Worm (Caenorhabditis elegans) whole organism, L1 larva: ENCODE data around the gene mct-6.

ENCODE experiments used
- Y116A8C.19 ChIP-seq: sonication (generic microtip); optimal IDR thresholded peaks from 2 replicates; lab custom pipeline; 2016; ENCODE audit warnings: missing compliant biosample characterization, missing genetic modification characterization, borderline replicate concordance
- aly-2 ChIP-seq: fragments of 150-350 bp; optimal IDR thresholded peaks from 2 replicates; lab custom pipeline; 2014; ENCODE audit warnings: missing biosample characterization, missing genetic modification characterization
- ama-1 ChIP-seq: fragments of 150-350 bp; optimal IDR thresholded peaks from 2 replicates; lab custom pipeline; 2014
- egl-27 ChIP-seq, 2 experiments: fragments of 150-350 bp in 1 of 2; sonication (generic microtip); optimal IDR thresholded peaks; 3 replicates each; lab custom pipeline; 2017 to 2018; ENCODE audit warnings: missing biosample characterization in 2 of 2, missing genetic modification characterization in 2 of 2, missing genetic modification reagents in 2 of 2
- elt-2 ChIP-seq: sonication (generic microtip); optimal IDR thresholded peaks from 2 replicates; lab custom pipeline; 2016; ENCODE audit warnings: missing genetic modification characterization, mild to moderate bottlenecking, inconsistent platforms, missing compliant biosample characterization, missing genetic modification reagents
- fos-1 ChIP-seq: fragments of 150-350 bp; optimal IDR thresholded peaks from 2 replicates; lab custom pipeline; 2014; ENCODE audit warnings: missing biosample characterization, missing genetic modification characterization
- jun-1 ChIP-seq: fragments of 150-350 bp; optimal IDR thresholded peaks from 2 replicates; lab custom pipeline; 2014; ENCODE audit warnings: missing biosample characterization, missing genetic modification reagents, missing genetic modification characterization
- pax-3 ChIP-seq: fragments of 200-800 bp; sonication (Bioruptor generic); optimal IDR thresholded peaks from 2 replicates; lab custom pipeline; 2018; ENCODE audit warnings: mild to moderate bottlenecking, missing genetic modification characterization, moderate library complexity, missing compliant biosample characterization
- snpc-4 ChIP-seq: fragments of 150-350 bp; optimal IDR thresholded peaks from 2 replicates; lab custom pipeline; 2014; ENCODE audit warnings: missing biosample characterization, missing genetic modification characterization
- swsn-7 ChIP-seq: sonication (generic microtip); optimal IDR thresholded peaks from 2 replicates; lab custom pipeline; 2016; ENCODE audit warnings: missing genetic modification characterization, missing compliant biosample characterization
- unc-98 ChIP-seq: fragments of 200-800 bp; sonication (Bioruptor generic); IDR thresholded peaks from 2 replicates; pipeline ENCODE4 v1.3.6; 2022; ENCODE audit warnings: missing genetic modification characterization, missing compliant biosample characterization
- zag-1 ChIP-seq: fragments of 150-350 bp; optimal IDR thresholded peaks from 2 replicates; lab custom pipeline; 2014; ENCODE audit warnings: missing biosample characterization, missing genetic modification characterization
- zip-4 ChIP-seq: fragments of 200-800 bp; sonication (Bioruptor generic); optimal IDR thresholded peaks from 2 replicates; lab custom pipeline; 2018; ENCODE audit warnings: mild to moderate bottlenecking, missing genetic modification characterization, moderate library complexity, missing compliant biosample characterization
- ztf-11 ChIP-seq, 2 experiments: sonication (generic microtip); optimal IDR thresholded peaks; 2 replicates each; lab custom pipeline; 2016 to 2017; ENCODE audit warnings: missing genetic modification characterization in 2 of 2, missing biosample characterization in 1 of 2, missing compliant biosample characterization in 1 of 2

DNA sequence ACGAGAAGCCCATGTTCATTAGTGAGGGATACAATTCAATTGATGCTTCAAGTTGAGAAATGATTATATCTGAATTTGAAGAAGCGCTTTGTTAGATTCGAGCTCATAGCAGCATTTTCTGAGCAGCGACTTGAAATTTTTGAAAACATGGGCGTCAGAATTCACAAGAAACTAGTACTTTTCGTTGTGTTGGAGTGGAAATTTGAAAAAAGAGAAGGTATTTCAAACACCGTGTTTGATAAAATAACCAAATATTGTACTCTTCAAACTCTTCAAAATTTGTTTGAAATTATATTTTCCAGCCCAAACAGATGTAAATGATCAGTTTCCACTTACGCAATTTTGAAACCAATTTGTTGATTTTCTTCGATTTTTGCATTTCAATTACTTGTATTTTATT, 25.4 kb downstream of the mct-6 start, which contains the start of gene C10E2.2:
- TF ChIP-seq ztf-11 (tag; optimal IDR thresholded peaks at IDR 0.05; lab: Kevin White, UChicago) (no peak), pax-3 (tag; lab: Kevin White, UChicago) (no peak), egl-27 (tag; optimal IDR thresholded peaks at IDR 0.05; lab: Kevin White, UChicago) (no peak), snpc-4 (no peak), aly-2 (tag; lab: Kevin White, UChicago) (no peak), ama-1 (lab: Kevin White, UChicago) (no peak), zip-4 (no peak), swsn-7 (tag; lab: Kevin White, UChicago) (no peak), elt-2 (tag; lab: Kevin White, UChicago) (no peak), zag-1 (tag; lab: Kevin White, UChicago) (no peak), jun-1 (no peak), unc-98 (GFP tag; lab: Robert Waterston, UW) (no peak), fos-1 (tag; lab: Kevin White, UChicago) (no peak), Y116A8C.19 (tag; lab: Kevin White, UChicago) (no peak)
